Worm (Caenorhabditis elegans) whole organism, early embryonic: ENCODE measurements around the gene K12H4.7.

Experiments
- B0310.2 ChIP-seq: sonication (generic microtip); optimal IDR thresholded peaks from 2 replicates; lab custom pipeline; 2016; ENCODE audit warnings: mild to moderate bottlenecking, missing genetic modification characterization, missing compliant biosample characterization
- F13C5.2 ChIP-seq: sonication (generic microtip); optimal IDR thresholded peaks from 2 replicates; lab custom pipeline; 2017; ENCODE audit warnings: mild to moderate bottlenecking, missing genetic modification characterization, inconsistent platforms, missing compliant biosample characterization
- aly-1 ChIP-seq: sonication (generic microtip); optimal IDR thresholded peaks from 2 replicates; lab custom pipeline; 2016; ENCODE audit warnings: missing genetic modification characterization, missing compliant biosample characterization
- ama-1 ChIP-seq: fragments of 150-350 bp; optimal IDR thresholded peaks from 2 replicates; lab custom pipeline; 2014
- ceh-13 ChIP-seq: fragments of 200-800 bp; sonication (Bioruptor generic); optimal IDR thresholded peaks from 2 replicates; lab custom pipeline; 2018; ENCODE audit warnings: mild to moderate bottlenecking, missing genetic modification characterization, missing compliant biosample characterization
- ceh-36 ChIP-seq: sonication (generic microtip); optimal IDR thresholded peaks from 2 replicates; lab custom pipeline; 2016; ENCODE audit warnings: missing genetic modification characterization, inconsistent platforms, missing compliant biosample characterization
- ets-7 ChIP-seq: sonication (generic microtip); optimal IDR thresholded peaks from 2 replicates; lab custom pipeline; 2016; ENCODE audit warnings: missing genotype, missing genetic modification characterization, missing compliant biosample characterization
- flt-1 ChIP-seq: fragments of 200-800 bp; sonication (Bioruptor generic); IDR thresholded peaks from 2 replicates; pipeline ENCODE4 v1.3.6; 2022; ENCODE audit warnings: missing genetic modification characterization, missing compliant biosample characterization
- hmbx-1 ChIP-seq: sonication (generic microtip); optimal IDR thresholded peaks from 2 replicates; lab custom pipeline; 2016; ENCODE audit warnings: mild to moderate bottlenecking, missing genetic modification characterization, missing compliant biosample characterization
- hmg-4 ChIP-seq: fragments of 200-800 bp; sonication (Bioruptor generic); optimal IDR thresholded peaks from 2 replicates; lab custom pipeline; 2018; ENCODE audit warnings: mild to moderate bottlenecking, missing genetic modification characterization, missing compliant biosample characterization
- hnd-1 ChIP-seq: sonication (generic microtip); optimal IDR thresholded peaks from 2 replicates; lab custom pipeline; 2016; ENCODE audit warnings: missing genetic modification characterization, missing compliant biosample characterization
- pes-1 ChIP-seq: fragments of 200-800 bp; sonication (Bioruptor generic); IDR thresholded peaks from 2 replicates; pipeline ENCODE4 v1.3.6; 2022; ENCODE audit warnings: missing genetic modification reagents, missing genetic modification characterization, missing compliant biosample characterization
- scrt-1 ChIP-seq: fragments of 200-800 bp; sonication (Bioruptor generic); IDR thresholded peaks from 2 replicates; pipeline ENCODE4 v1.3.6; 2022; ENCODE audit warnings: missing genetic modification characterization, missing compliant biosample characterization
- sea-1 ChIP-seq: fragments of 200-800 bp; sonication (Bioruptor generic); conservative IDR thresholded peaks from 2 replicates; pipeline ENCODE4 v1.3.6; 2022; ENCODE audit warnings: missing genetic modification characterization, missing compliant biosample characterization
- tbx-11 ChIP-seq: fragments of 200-800 bp; sonication (Bioruptor generic); IDR thresholded peaks from 2 replicates; pipeline ENCODE4 v1.3.6; 2022; ENCODE audit warnings: missing genetic modification characterization, missing compliant biosample characterization
- tbx-37 ChIP-seq: fragments of 200-800 bp; sonication (Bioruptor generic); conservative IDR thresholded peaks from 2 replicates; pipeline ENCODE4 v1.3.6; 2022; ENCODE audit warnings: missing genetic modification reagents, missing genetic modification characterization, missing compliant biosample characterization
- tra-4 ChIP-seq: sonication (generic microtip); optimal IDR thresholded peaks from 2 replicates; lab custom pipeline; 2017; ENCODE audit warnings: missing genetic modification characterization, missing compliant biosample characterization

K12H4.7 gene

ce11 chrIII:8050944-8051343 is at the start of gene K12H4.7:
Gene K12H4.7 (minus strand): TSS chrIII:8051081.
- no peak for TF ChIP-seq aly-1 (tag; lab: Kevin White, UChicago)
- TF ChIP-seq tbx-37 (GFP tag; lab: Robert Waterston, UW): no peak
- no peak for TF ChIP-seq tbx-11 (GFP tag; lab: Robert Waterston, UW)
- TF ChIP-seq hmbx-1 (tag; lab: Kevin White, UChicago): no peak
- TF ChIP-seq F13C5.2 (tag; lab: Kevin White, UChicago): no peak
- TF ChIP-seq scrt-1 (GFP tag; lab: Robert Waterston, UW): no peak
- no peak for TF ChIP-seq hmg-4 (GFP tag; lab: Kevin White, UChicago)
- TF ChIP-seq ceh-13: no peak
- no peak for TF ChIP-seq ets-7
- TF ChIP-seq ama-1 (lab: Kevin White, UChicago): no peak
- TF ChIP-seq sea-1 (GFP tag; lab: Robert Waterston, UW): no peak
- no peak for TF ChIP-seq ceh-36
- TF ChIP-seq flt-1 (GFP tag; lab: Robert Waterston, UW): no peak
- no peak for TF ChIP-seq B0310.2 (tag; lab: Kevin White, UChicago)
- no peak for TF ChIP-seq hnd-1
- no peak for TF ChIP-seq tra-4 (tag; lab: Kevin White, UChicago)
- TF ChIP-seq pes-1 (GFP tag; lab: Robert Waterston, UW): no peak

DNA sequence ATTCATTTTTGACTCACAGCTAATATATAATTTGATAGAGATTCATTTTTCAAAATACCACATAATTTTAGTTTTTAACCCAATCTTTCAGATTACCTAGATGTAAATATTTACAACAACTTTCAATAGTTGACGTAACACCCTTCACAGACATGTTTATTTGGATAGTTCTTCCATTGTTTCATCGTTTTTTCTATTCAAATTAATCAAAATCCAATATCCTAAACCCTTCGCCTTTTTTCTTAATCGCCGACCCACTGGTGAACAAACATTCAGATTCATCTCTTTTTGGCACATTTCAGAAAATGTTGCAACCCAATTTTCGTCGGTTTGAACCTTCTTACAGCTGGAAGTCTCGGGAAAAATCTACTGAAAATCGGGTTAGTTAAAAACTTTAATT is 48.1 kb upstream of the K12H4.7 start, which contains the start of gene K06H7.1:
Gene K06H7.1 (plus strand): TSS at position 301 of the 400 bp plus-strand sequence.
- no peak for TF ChIP-seq sea-1 (GFP tag; lab: Robert Waterston, UW)
- no peak for TF ChIP-seq hmg-4 (GFP tag; lab: Kevin White, UChicago)
- TF ChIP-seq hnd-1: no peak
- no peak for TF ChIP-seq ceh-13
- TF ChIP-seq ama-1 (lab: Kevin White, UChicago): no peak
- TF ChIP-seq ets-7: no peak
- TF ChIP-seq tbx-11 (GFP tag; lab: Robert Waterston, UW): no peak
- TF ChIP-seq pes-1 (GFP tag; lab: Robert Waterston, UW): no peak
- TF ChIP-seq aly-1 (tag; lab: Kevin White, UChicago): no peak
- TF ChIP-seq scrt-1 (GFP tag; lab: Robert Waterston, UW): no peak
- no peak for TF ChIP-seq hmbx-1 (tag; lab: Kevin White, UChicago)
- no peak for TF ChIP-seq F13C5.2 (tag; lab: Kevin White, UChicago)
- TF ChIP-seq ceh-36: no peak
- TF ChIP-seq B0310.2 (tag; lab: Kevin White, UChicago): no peak
- no peak for TF ChIP-seq flt-1 (GFP tag; lab: Robert Waterston, UW)
- TF ChIP-seq tra-4 (tag; lab: Kevin White, UChicago): no peak

ce11 chrIII:8098116-8098515 is 47.2 kb upstream of the K12H4.7 start, which contains the start of gene K06H7.8:
Gene K06H7.8 (minus strand): TSS chrIII:8098216.
- TF ChIP-seq tbx-11 (GFP tag; lab: Robert Waterston, UW): no peak

DNA sequence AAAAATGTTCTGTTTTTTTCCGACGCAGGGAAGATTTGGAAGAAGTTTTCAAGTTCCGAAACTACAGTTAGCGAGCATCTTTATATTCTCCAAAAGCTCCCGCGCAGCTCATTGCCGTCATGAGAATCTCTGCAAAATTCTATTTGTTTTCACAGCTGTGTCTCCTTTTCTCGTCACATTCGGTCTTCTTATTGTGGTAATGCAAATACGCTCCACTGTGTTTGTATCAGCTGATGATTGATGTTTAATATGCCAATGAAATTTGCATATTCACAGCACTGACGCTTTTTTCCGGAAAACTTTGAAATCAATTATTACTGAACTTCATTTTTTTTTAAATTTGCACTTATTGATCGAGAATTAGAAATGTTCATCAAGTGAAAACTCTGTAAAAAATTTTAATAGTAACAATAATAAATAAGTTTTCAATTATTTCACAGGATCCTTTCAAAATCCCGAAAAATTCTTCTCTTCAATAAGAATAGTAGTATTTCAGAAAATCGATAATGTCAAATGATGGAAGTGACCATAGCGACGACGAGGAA is 42.3 kb upstream of the K12H4.7 start, which contains the start of gene K06H7.2:
Gene K06H7.2 (plus strand): TSS at position 495 of the 545 bp plus-strand sequence.
- no peak for TF ChIP-seq hmg-4 (GFP tag; lab: Kevin White, UChicago)
- no peak for TF ChIP-seq sea-1 (GFP tag; lab: Robert Waterston, UW)
- TF ChIP-seq B0310.2 (tag; lab: Kevin White, UChicago): no peak
- TF ChIP-seq aly-1 (tag; lab: Kevin White, UChicago): no peak
- TF ChIP-seq tbx-37 (GFP tag; lab: Robert Waterston, UW): no peak
- TF ChIP-seq ceh-13: no peak
- no peak for TF ChIP-seq scrt-1 (GFP tag; lab: Robert Waterston, UW)
- no peak for TF ChIP-seq hnd-1
- no peak for TF ChIP-seq ets-7
- TF ChIP-seq hmbx-1 (tag; lab: Kevin White, UChicago): no peak
- TF ChIP-seq ama-1 (lab: Kevin White, UChicago): no peak
- TF ChIP-seq tra-4 (tag; lab: Kevin White, UChicago): no peak
- TF ChIP-seq flt-1 (GFP tag; lab: Robert Waterston, UW): no peak
- TF ChIP-seq ceh-36: no peak
- TF ChIP-seq tbx-11 (GFP tag; lab: Robert Waterston, UW): no peak
- TF ChIP-seq pes-1 (GFP tag; lab: Robert Waterston, UW): no peak
- no peak for TF ChIP-seq F13C5.2 (tag; lab: Kevin White, UChicago)

DNA sequence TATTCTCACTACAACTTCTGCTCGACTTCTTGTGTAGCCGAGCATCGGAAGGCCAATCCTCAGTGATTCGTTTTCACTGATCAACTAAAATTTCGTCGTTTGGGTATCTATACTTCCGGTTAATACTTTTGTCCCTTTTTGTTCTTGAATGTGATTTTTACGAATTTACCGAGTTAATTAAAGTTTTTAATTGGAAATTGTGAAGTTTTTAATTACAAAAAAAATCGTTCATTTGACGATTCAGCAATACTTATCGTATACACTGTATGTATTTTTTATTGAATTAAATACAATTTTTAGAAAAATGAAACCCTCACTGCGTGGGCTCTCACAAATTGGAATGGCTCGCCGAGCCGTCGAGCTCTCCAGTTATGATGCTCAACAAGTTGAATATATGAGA is 40.5 kb upstream of the K12H4.7 start, which contains the start of gene idi-1:
Gene idi-1 (plus strand): TSS at position 301 of the 400 bp plus-strand sequence.
- TF ChIP-seq hmg-4 (GFP tag; lab: Kevin White, UChicago) (no peak), tra-4 (tag; lab: Kevin White, UChicago) (no peak), scrt-1 (GFP tag; lab: Robert Waterston, UW) (no peak), tbx-37 (GFP tag; lab: Robert Waterston, UW) (no peak), hnd-1 (no peak), F13C5.2 (tag; lab: Kevin White, UChicago) (no peak), ceh-13 (no peak)

DNA sequence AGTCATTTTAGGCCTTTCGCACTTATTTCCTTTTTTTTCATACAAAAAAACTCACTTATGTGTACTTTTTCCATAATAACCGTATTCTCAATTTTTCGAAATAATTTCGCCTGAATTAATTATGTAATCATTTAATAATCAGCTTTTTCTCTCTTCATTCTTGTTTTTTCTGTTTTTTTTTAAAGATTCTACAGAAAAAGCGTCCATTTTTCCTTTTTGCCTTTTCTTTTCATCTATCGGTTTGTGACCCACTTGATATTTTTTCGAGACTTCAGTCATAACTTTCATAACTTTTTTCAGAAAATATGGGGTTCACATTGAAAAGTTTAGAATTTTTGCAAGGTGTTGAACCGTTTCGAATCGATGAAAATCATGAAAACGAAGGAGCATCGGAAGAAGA is 37.4 kb upstream of the K12H4.7 start, which contains the start of gene vms-1:
Gene vms-1 (plus strand): TSS at position 301 of the 400 bp plus-strand sequence.
- TF ChIP-seq aly-1 (tag; lab: Kevin White, UChicago): no peak
- no peak for TF ChIP-seq tbx-11 (GFP tag; lab: Robert Waterston, UW)
- TF ChIP-seq sea-1 (GFP tag; lab: Robert Waterston, UW): no peak
- no peak for TF ChIP-seq ama-1 (lab: Kevin White, UChicago)

DNA sequence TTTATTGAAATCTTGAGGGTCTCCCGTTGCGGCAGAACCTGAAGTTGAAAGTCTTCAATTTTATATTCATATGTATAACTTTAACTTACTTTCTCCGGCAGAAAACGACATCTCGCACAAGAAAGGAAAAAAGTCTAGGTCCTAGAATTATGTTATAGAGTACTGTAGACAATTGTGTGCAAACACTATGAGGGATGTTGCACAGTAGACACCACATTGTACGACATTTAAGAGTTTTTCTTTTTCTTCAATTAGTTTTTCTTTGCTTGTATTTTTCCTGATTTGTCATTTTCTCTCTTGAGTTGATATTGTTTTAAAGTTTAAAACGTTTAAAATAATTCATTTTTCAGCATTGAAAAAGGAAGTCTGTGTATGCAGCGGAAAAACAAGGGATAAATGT is 34.5 kb upstream of the K12H4.7 start, which contains the start of the genes K06H7.7 and grp-1:
Gene K06H7.7 (minus strand): TSS at position 121 of the 400 bp plus-strand sequence.
Gene grp-1 (plus strand): TSS at position 351 of the 400 bp plus-strand sequence.
- TF ChIP-seq tbx-37 (GFP tag; lab: Robert Waterston, UW) (no peak), ceh-36 (no peak), F13C5.2 (tag; lab: Kevin White, UChicago) (no peak), scrt-1 (GFP tag; lab: Robert Waterston, UW) (no peak), ets-7 (no peak), ceh-13 (no peak), ama-1 (lab: Kevin White, UChicago) (no peak)
